Fruit fly (Drosophila melanogaster) whole organism, embryonic: ENCODE measurements around the gene CG11560.

Experiments used
- Atf-2 ChIP-seq: fragments of 200-800 bp; sonication (Bioruptor generic); optimal IDR thresholded peaks from 2 replicates; lab custom pipeline; 2016; ENCODE audit warnings: missing biosample characterization, missing genetic modification characterization
- BtbVII ChIP-seq: fragments of 200-800 bp; sonication (Bioruptor generic); optimal IDR thresholded peaks from 3 replicates; lab custom pipeline; 2017; ENCODE audit warnings: missing biosample characterization, mild to moderate bottlenecking, missing genetic modification characterization
- CG10147 ChIP-seq: fragments of 200-800 bp; sonication (Bioruptor generic); optimal IDR thresholded peaks from 2 replicates; lab custom pipeline; 2019; ENCODE audit warnings: missing biosample characterization, mild to moderate bottlenecking, missing genetic modification characterization, moderate library complexity
- CG10267 ChIP-seq: fragments of 200-800 bp; sonication (Bioruptor generic); optimal IDR thresholded peaks from 2 replicates; lab custom pipeline; 2018; ENCODE audit warnings: missing biosample characterization, mild to moderate bottlenecking, missing genetic modification characterization, moderate library complexity
- CG11695 ChIP-seq: fragments of 200-800 bp; sonication (Bioruptor generic); IDR thresholded peaks from 3 replicates; pipeline ENCODE4 v1.3.6; 2022; ENCODE audit warnings: missing biosample characterization, missing genetic modification characterization
- CG14710 ChIP-seq: fragments of 200-800 bp; sonication (Bioruptor generic); optimal IDR thresholded peaks from 3 replicates; lab custom pipeline; 2019; ENCODE audit warnings: missing biosample characterization, mild to moderate bottlenecking, missing genetic modification characterization, moderate library complexity
- CG17186 ChIP-seq: fragments of 200-800 bp; sonication (Bioruptor generic); optimal IDR thresholded peaks from 3 replicates; lab custom pipeline; 2017; ENCODE audit warnings: missing biosample characterization, missing genetic modification reagents, missing genetic modification characterization
- CG17359 ChIP-seq: fragments of 200-800 bp; sonication (Bioruptor generic); optimal IDR thresholded peaks from 3 replicates; lab custom pipeline; 2018; ENCODE audit warnings: missing biosample characterization, mild to moderate bottlenecking, missing genetic modification characterization, moderate library complexity
- CG17612 ChIP-seq: fragments of 200-800 bp; sonication (Bioruptor generic); IDR thresholded peaks from 2 replicates; pipeline ENCODE4 v1.3.6; 2022; ENCODE audit warnings: missing biosample characterization, missing genetic modification characterization
- CG18599 ChIP-seq: fragments of 200-800 bp; sonication (Bioruptor generic); optimal IDR thresholded peaks from 3 replicates; lab custom pipeline; 2017; ENCODE audit warnings: missing biosample characterization, missing genetic modification characterization, mild to moderate bottlenecking, moderate library complexity, missing genetic modification reagents
- CG2120 ChIP-seq: fragments of 200-800 bp; sonication (Bioruptor generic); optimal IDR thresholded peaks from 3 replicates; lab custom pipeline; 2016; ENCODE audit warnings: missing biosample characterization, missing genetic modification characterization
- CG2199 ChIP-seq: fragments of 200-800 bp; sonication (Bioruptor generic); IDR thresholded peaks from 3 replicates; pipeline ENCODE4 v1.3.6; 2022; ENCODE audit warnings: missing biosample characterization, missing genetic modification characterization
- CG42726 ChIP-seq: fragments of 200-800 bp; sonication (Bioruptor generic); IDR thresholded peaks from 2 replicates; pipeline ENCODE4 v1.3.6; 2022; ENCODE audit warnings: missing biosample characterization, missing genetic modification characterization; ENCODE audit not compliant: partially characterized antibody
- CG7357 ChIP-seq: fragments of 200-800 bp; sonication (Bioruptor generic); IDR thresholded peaks from 3 replicates; pipeline ENCODE4 v1.3.6; 2022; ENCODE audit warnings: missing biosample characterization, missing genetic modification characterization
- CG7372 ChIP-seq: fragments of 200-800 bp; sonication (Bioruptor generic); IDR thresholded peaks from 2 replicates; pipeline ENCODE4 v1.3.6; 2022; ENCODE audit warnings: missing biosample characterization, missing genetic modification characterization
- CG7786 ChIP-seq: fragments of 200-800 bp; sonication (Bioruptor generic); optimal IDR thresholded peaks from 2 replicates; lab custom pipeline; 2016; ENCODE audit warnings: missing biosample characterization, missing genetic modification characterization
- CG7963 ChIP-seq: fragments of 200-800 bp; sonication (Bioruptor generic); IDR thresholded peaks from 3 replicates; pipeline ENCODE4 v1.3.6; 2022; ENCODE audit warnings: missing biosample characterization, missing genetic modification characterization; ENCODE audit not compliant: partially characterized antibody
- CG8359 ChIP-seq: fragments of 200-800 bp; sonication (Bioruptor generic); optimal IDR thresholded peaks from 2 replicates; lab custom pipeline; 2017; ENCODE audit warnings: missing biosample characterization, mild to moderate bottlenecking, missing genetic modification characterization, borderline replicate concordance
- CG9437 ChIP-seq: fragments of 200-800 bp; sonication (Bioruptor generic); optimal IDR thresholded peaks from 2 replicates; lab custom pipeline; 2018; ENCODE audit warnings: missing biosample characterization, mild to moderate bottlenecking, missing genetic modification characterization
- Ets97D ChIP-seq: fragments of 200-800 bp; sonication (Bioruptor generic); optimal IDR thresholded peaks from 3 replicates; lab custom pipeline; 2016; ENCODE audit warnings: missing biosample characterization, missing genetic modification characterization
- Gug ChIP-seq: fragments of 200-800 bp; sonication (Bioruptor generic); IDR thresholded peaks from 4 replicates; pipeline ENCODE4 v1.3.6; 2022; ENCODE audit warnings: missing biosample characterization, missing genetic modification characterization
- Meics ChIP-seq: fragments of 200-800 bp; sonication (Bioruptor generic); optimal IDR thresholded peaks from 2 replicates; lab custom pipeline; 2017; ENCODE audit warnings: missing biosample characterization, mild to moderate bottlenecking, missing genetic modification characterization
- NC2β ChIP-seq: fragments of 200-800 bp; sonication (Bioruptor generic); optimal IDR thresholded peaks from 2 replicates; lab custom pipeline; 2016; ENCODE audit warnings: missing biosample characterization, missing genetic modification characterization
- Opbp ChIP-seq: fragments of 200-800 bp; sonication (Bioruptor generic); IDR thresholded peaks from 3 replicates; pipeline ENCODE4 v1.3.6; 2022; ENCODE audit warnings: missing biosample characterization, missing genetic modification characterization; ENCODE audit not compliant: partially characterized antibody
- Optix ChIP-seq: fragments of 200-800 bp; sonication (Bioruptor generic); IDR thresholded peaks from 3 replicates; pipeline ENCODE4 v1.3.6; 2022; ENCODE audit warnings: missing biosample characterization, missing genetic modification characterization
- Stat92E ChIP-seq, 3 experiments: fragments of >200 bp in 2 of 3; fragments of 200-800 bp in 1 of 3; sonication (Bioruptor generic) in 1 of 3; optimal IDR thresholded peaks; 2 replicates each; lab custom pipeline; 2017 to 2019; ENCODE audit warnings: missing biosample characterization in 3 of 3, missing genetic modification characterization in 3 of 3, mild to moderate bottlenecking in 1 of 3, moderate library complexity in 1 of 3
- bigmax ChIP-seq: fragments of 200-800 bp; sonication (Bioruptor generic); optimal IDR thresholded peaks from 2 replicates; lab custom pipeline; 2018; ENCODE audit warnings: missing biosample characterization, mild to moderate bottlenecking, missing genetic modification characterization
- cas ChIP-seq: fragments of 200-800 bp; sonication (Bioruptor generic); IDR thresholded peaks from 2 replicates; pipeline ENCODE4 v1.3.6; 2022; ENCODE audit warnings: missing biosample characterization, missing genetic modification characterization
- cato ChIP-seq: fragments of 200-800 bp; sonication (Bioruptor generic); optimal IDR thresholded peaks from 2 replicates; lab custom pipeline; 2016; ENCODE audit warnings: missing biosample characterization, missing genetic modification characterization, borderline replicate concordance
- dimm ChIP-seq: fragments of 200-800 bp; sonication (Bioruptor generic); IDR thresholded peaks from 2 replicates; pipeline ENCODE4 v1.3.6; 2022; ENCODE audit warnings: missing biosample characterization, missing genetic modification characterization
- dm ChIP-seq: fragments of 200-800 bp; sonication (Bioruptor generic); optimal IDR thresholded peaks from 3 replicates; lab custom pipeline; 2016; ENCODE audit warnings: missing biosample characterization, missing genetic modification characterization
- en ChIP-seq: fragments of 200-800 bp; sonication (Bioruptor generic); optimal IDR thresholded peaks from 2 replicates; lab custom pipeline; 2016; ENCODE audit warnings: missing biosample characterization, missing genetic modification characterization
- fd102C ChIP-seq: fragments of 200-800 bp; sonication (Bioruptor generic); optimal IDR thresholded peaks from 2 replicates; lab custom pipeline; 2018; ENCODE audit warnings: missing biosample characterization, mild to moderate bottlenecking, missing genetic modification characterization, moderate library complexity
- ftz-f1 ChIP-seq: fragments of 200-800 bp; sonication (Bioruptor generic); optimal IDR thresholded peaks from 2 replicates; lab custom pipeline; 2016; ENCODE audit warnings: missing biosample characterization, missing genetic modification characterization
- grn ChIP-seq: fragments of 200-800 bp; sonication (Bioruptor generic); optimal IDR thresholded peaks from 3 replicates; lab custom pipeline; 2017; ENCODE audit warnings: missing biosample characterization, missing genetic modification characterization
- gsb-n ChIP-seq: fragments of 200-800 bp; sonication (Bioruptor generic); optimal IDR thresholded peaks from 3 replicates; lab custom pipeline; 2018; ENCODE audit warnings: missing biosample characterization, mild to moderate bottlenecking, missing genetic modification characterization
- hth ChIP-seq: fragments of >200 bp; optimal IDR thresholded peaks from 2 replicates; lab custom pipeline; 2017; ENCODE audit warnings: inconsistent platforms
- lab ChIP-seq: fragments of 200-800 bp; sonication (Bioruptor generic); optimal IDR thresholded peaks from 3 replicates; lab custom pipeline; 2017; ENCODE audit warnings: missing biosample characterization, missing genetic modification characterization, mild to moderate bottlenecking, moderate library complexity, missing genetic modification reagents
- maf-S ChIP-seq: fragments of 200-800 bp; sonication (Bioruptor generic); optimal IDR thresholded peaks from 2 replicates; lab custom pipeline; 2016; ENCODE audit warnings: missing biosample characterization, missing genetic modification characterization
- nerfin-1 ChIP-seq: fragments of 200-800 bp; sonication (Bioruptor generic); optimal IDR thresholded peaks from 3 replicates; lab custom pipeline; 2019; ENCODE audit warnings: missing biosample characterization, mild to moderate bottlenecking, missing genetic modification characterization, moderate library complexity
- oc ChIP-seq: fragments of 200-800 bp; sonication (Bioruptor generic); optimal IDR thresholded peaks from 2 replicates; lab custom pipeline; 2018; ENCODE audit warnings: missing biosample characterization, mild to moderate bottlenecking, missing genetic modification characterization, moderate library complexity
- salm ChIP-seq: fragments of 200-800 bp; sonication (Bioruptor generic); optimal IDR thresholded peaks from 2 replicates; lab custom pipeline; 2018; ENCODE audit warnings: missing biosample characterization, mild to moderate bottlenecking, missing genetic modification characterization
- sens-2 ChIP-seq: fragments of 200-800 bp; sonication (Bioruptor generic); IDR thresholded peaks from 2 replicates; pipeline ENCODE4 v1.3.6; 2022; ENCODE audit warnings: missing biosample characterization, missing genetic modification characterization
- sim ChIP-seq: fragments of 200-800 bp; sonication (Bioruptor generic); IDR thresholded peaks from 2 replicates; pipeline ENCODE4 v1.3.6; 2022; ENCODE audit warnings: missing biosample characterization, missing genetic modification characterization
- tna ChIP-seq: fragments of 200-800 bp; sonication (Bioruptor generic); IDR thresholded peaks from 2 replicates; pipeline ENCODE4 v1.3.6; 2022; ENCODE audit warnings: missing biosample characterization, missing genetic modification characterization; ENCODE audit not compliant: partially characterized antibody
- usp ChIP-seq: fragments of >200 bp; optimal IDR thresholded peaks from 2 replicates; lab custom pipeline; 2017; ENCODE audit warnings: missing biosample characterization, missing genetic modification characterization
- zen ChIP-seq: fragments of 200-800 bp; sonication (Bioruptor generic); optimal IDR thresholded peaks from 3 replicates; lab custom pipeline; 2018; ENCODE audit warnings: missing biosample characterization, mild to moderate bottlenecking, missing genetic modification characterization, moderate library complexity
- zf30C ChIP-seq: fragments of 200-800 bp; sonication (Bioruptor generic); optimal IDR thresholded peaks from 3 replicates; lab custom pipeline; 2018; ENCODE audit warnings: missing biosample characterization, mild to moderate bottlenecking, missing genetic modification characterization

CG11560 gene

DNA sequence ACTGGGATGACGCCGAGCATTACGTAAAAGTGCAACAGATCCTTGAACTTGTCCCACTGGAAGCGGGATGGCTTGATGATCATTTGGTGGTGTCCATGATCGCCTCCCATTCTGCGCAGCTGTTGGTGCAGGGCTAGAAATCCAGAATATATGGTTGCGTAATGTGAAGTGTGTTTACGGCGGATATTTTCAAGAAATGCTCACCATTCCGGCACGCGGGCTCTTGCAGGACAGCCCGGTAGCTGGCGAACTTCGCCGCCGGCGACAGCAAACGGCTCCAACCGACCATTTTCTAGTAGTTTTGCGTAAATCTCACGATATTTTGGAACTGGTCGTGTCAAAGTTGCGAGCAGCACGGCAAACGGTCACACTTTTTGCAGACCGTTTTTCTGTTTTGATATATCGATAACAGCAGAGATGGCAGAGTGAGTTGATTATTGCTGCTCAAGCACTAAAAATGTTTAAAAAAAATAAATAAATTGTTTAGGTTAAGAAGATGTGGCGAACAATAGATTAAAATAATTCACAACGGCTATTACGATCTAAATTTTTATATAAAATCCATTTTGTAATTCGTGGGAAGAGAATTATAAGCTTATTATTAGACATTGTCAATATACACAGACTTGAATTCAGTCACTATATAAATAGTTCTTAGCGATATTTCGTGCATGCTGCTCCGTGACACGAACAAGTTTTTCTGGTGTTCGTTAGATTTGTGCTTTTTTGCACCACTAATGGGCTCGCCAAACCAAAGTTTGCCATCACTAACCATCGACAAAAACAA is 18.5 kb downstream of the CG11560 start, which contains the start of the genes ND-SGDH and RhoGAP68F (continued):
- TF ChIP-seq Gug (GFP tag; lab: Robert Waterston, UW): peak; percentile 72; the same call in 2 of the 4 replicates
- peak; percentile 70 for TF ChIP-seq CG7963 (GFP tag; lab: Robert Waterston, UW)
- peak; percentile 86 for TF ChIP-seq CG2120 (GFP tag; lab: Kevin White, UChicago)
- TF ChIP-seq Opbp (GFP tag; lab: Robert Waterston, UW): peak; percentile 85
- TF ChIP-seq CG14710: peak; percentile 89
- peak; percentile 53 for TF ChIP-seq Ets97D (GFP tag; lab: Kevin White, UChicago)
- peak; percentile 58 for TF ChIP-seq dm (GFP tag; lab: Kevin White, UChicago)
- no peak for TF ChIP-seq ftz-f1 (GFP tag; lab: Kevin White, UChicago)
- TF ChIP-seq CG7786: peak; percentile 70
- TF ChIP-seq Optix (GFP tag; lab: Robert Waterston, UW): no peak
- peak; percentile 68 for TF ChIP-seq CG17359 (tag; lab: Kevin White, UChicago)
- peak; percentile 73 for TF ChIP-seq CG10147 (GFP tag; lab: Kevin White, UChicago)
- TF ChIP-seq hth: no peak
- TF ChIP-seq CG9437 (GFP tag; lab: Kevin White, UChicago): peak; percentile 65
- no peak for TF ChIP-seq sim
- no peak for TF ChIP-seq usp (GFP tag; lab: Kevin White, UChicago)
- peak; percentile 54 for TF ChIP-seq zen
- no peak for TF ChIP-seq bigmax (GFP tag; lab: Kevin White, UChicago)
- peak; percentile 70 for TF ChIP-seq cato (GFP tag; lab: Kevin White, UChicago)
- no peak for TF ChIP-seq zf30C (GFP tag; lab: Kevin White, UChicago)
- TF ChIP-seq CG42726 (GFP tag; lab: Robert Waterston, UW): peak; percentile 81
- peak in 1 of 3 experiments; percentile 1 for TF ChIP-seq Stat92E (GFP tag; optimal IDR thresholded peaks at IDR 0.05; lab: Kevin White, UChicago)
- 0 out of 2 replicates have a peak, but pooled peaks have one; percentile 44 for TF ChIP-seq cas (GFP tag; lab: Robert Waterston, UW)
- peak; percentile 77 for TF ChIP-seq tna
- peak; percentile 67 for TF ChIP-seq gsb-n (tag; lab: Kevin White, UChicago)
- peak; percentile 31 for TF ChIP-seq CG17186 (GFP tag; lab: Kevin White, UChicago)
- TF ChIP-seq BtbVII: peak; percentile 41
- peak; percentile 74 for TF ChIP-seq CG10267 (tag; lab: Kevin White, UChicago)
- no peak for TF ChIP-seq dimm (GFP tag; lab: Robert Waterston, UW)
- TF ChIP-seq maf-S (GFP tag; lab: Kevin White, UChicago): peak; percentile 68
- TF ChIP-seq CG17612 (GFP tag; lab: Robert Waterston, UW): no peak
- no peak for TF ChIP-seq CG8359
- TF ChIP-seq CG7357 (GFP tag; lab: Robert Waterston, UW): peak; percentile 41; the same call in 1 of the 3 replicates
- no peak; the same call in 1 of the 2 replicates for TF ChIP-seq sens-2
- peak; percentile 29 for TF ChIP-seq oc
- TF ChIP-seq lab: peak; percentile 75
- peak; percentile 71 for TF ChIP-seq Atf-2 (GFP tag; lab: Kevin White, UChicago)
- peak; percentile 48 for TF ChIP-seq NC2β
- TF ChIP-seq grn (GFP tag; lab: Kevin White, UChicago): peak; percentile 8
- peak; percentile 3 for TF ChIP-seq en (GFP tag; lab: Kevin White, UChicago)
- peak; percentile 76 for TF ChIP-seq CG18599 (GFP tag; lab: Kevin White, UChicago)
- TF ChIP-seq CG11695 (GFP tag; lab: Robert Waterston, UW): peak; percentile 55; the same call in 2 of the 3 replicates
- peak; percentile 62 for TF ChIP-seq nerfin-1 (tag; lab: Kevin White, UChicago)
- peak; percentile 74 for TF ChIP-seq CG7372
- no peak for TF ChIP-seq fd102C (GFP tag; lab: Kevin White, UChicago)
- peak; percentile 66 for TF ChIP-seq Meics (GFP tag; lab: Kevin White, UChicago)
- TF ChIP-seq CG2199 (GFP tag; lab: Robert Waterston, UW): no peak
- TF ChIP-seq salm (tag; lab: Kevin White, UChicago): no peak
